Worm (Caenorhabditis elegans) whole organism, L2 larva: Measurements from ENCODE around the gene srw-107.

Source experiments
- R02D3.7 ChIP-seq: fragments of 150-350 bp; optimal IDR thresholded peaks from 2 replicates; lab custom pipeline; 2014; ENCODE audit warnings: missing biosample characterization, missing genetic modification characterization
- aly-2 ChIP-seq: fragments of 150-350 bp; optimal IDR thresholded peaks from 2 replicates; lab custom pipeline; 2014; ENCODE audit warnings: missing biosample characterization, missing genetic modification characterization
- elt-1 ChIP-seq: fragments of 150-350 bp; optimal IDR thresholded peaks from 2 replicates; lab custom pipeline; 2014; ENCODE audit warnings: missing biosample characterization, missing genetic modification characterization
- mbf-1 ChIP-seq: sonication (generic microtip); optimal IDR thresholded peaks from 2 replicates; lab custom pipeline; 2017; ENCODE audit warnings: missing biosample characterization, missing genetic modification characterization
- nhr-11 ChIP-seq: fragments of 150-350 bp; optimal IDR thresholded peaks from 2 replicates; lab custom pipeline; 2014; ENCODE audit warnings: missing biosample characterization, missing genetic modification characterization
- nhr-237 ChIP-seq: fragments of 150-350 bp; optimal IDR thresholded peaks from 2 replicates; lab custom pipeline; 2014; ENCODE audit warnings: missing biosample characterization, missing genetic modification characterization
- zag-1 ChIP-seq: fragments of 150-350 bp; optimal IDR thresholded peaks from 2 replicates; lab custom pipeline; 2014; ENCODE audit warnings: missing biosample characterization, missing genetic modification characterization

ce11 chrV:489320-489719 lies 32.1 kb downstream of the srw-107 start, which contains the start of gene nhr-106:
- TF ChIP-seq nhr-11 (tag; lab: Kevin White, UChicago) (no peak), mbf-1 (no peak), aly-2 (tag; lab: Kevin White, UChicago) (no peak), R02D3.7 (no peak), nhr-237 (tag; lab: Kevin White, UChicago) (no peak), zag-1 (tag; lab: Kevin White, UChicago) (no peak), elt-1 (tag; lab: Kevin White, UChicago) (no peak)
